Worm (Caenorhabditis elegans): ENCODE measurements around the gene T06E4.21.

DNA sequence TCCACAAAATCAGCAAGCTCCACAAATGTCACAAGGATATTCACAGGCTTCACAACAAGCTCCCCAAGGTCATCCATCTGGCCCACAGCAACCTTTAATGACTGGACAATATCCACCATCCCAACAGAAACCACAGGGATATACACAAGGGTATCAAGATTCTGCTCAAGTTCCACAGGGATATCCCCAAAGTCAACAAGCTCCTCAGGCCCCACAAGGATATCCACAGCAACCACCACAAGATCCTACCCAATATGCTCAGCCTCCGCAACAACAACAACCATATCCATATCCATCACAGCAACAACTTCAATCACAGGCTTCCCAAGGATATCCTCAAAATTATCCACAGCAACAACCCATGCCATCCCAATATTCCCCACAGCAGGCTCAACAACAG is 34.7 kb upstream of the T06E4.21 start:
- TF ChIP-seq elt-2 (tag; optimal IDR thresholded peaks at IDR 0.05) (no peak), unc-30 (tag; optimal IDR thresholded peaks at IDR 0.05) (no peak), unc-62 (GFP tag; optimal IDR thresholded peaks at IDR 0.05) (no peak), efl-1 (optimal IDR thresholded peaks at IDR 0.05) (no peak), efl-1 (GFP tag; optimal IDR thresholded peaks at IDR 0.05 in 1 of 2) (no peak), ceh-88 (GFP tag; IDR thresholded peaks at IDR 0.05) (no peak), isw-1 (GFP tag; IDR thresholded peaks at IDR 0.05) (no peak), snu-23 (GFP tag; optimal IDR thresholded peaks at IDR 0.05) (no peak), ces-1 (GFP tag; optimal IDR thresholded peaks at IDR 0.05) (no peak), nhr-12 (tag; optimal IDR thresholded peaks at IDR 0.05) (no peak), lir-3 (tag; optimal IDR thresholded peaks at IDR 0.05; ENCODE audit: poor library complexity) (no peak), jun-1 (tag; optimal IDR thresholded peaks at IDR 0.05) (no peak), ceh-82 (tag; optimal IDR thresholded peaks at IDR 0.05) (no peak)
